Fruit fly (Drosophila melanogaster): Measurements from ENCODE around the gene CG32284.

Gene CG32284

DNA sequence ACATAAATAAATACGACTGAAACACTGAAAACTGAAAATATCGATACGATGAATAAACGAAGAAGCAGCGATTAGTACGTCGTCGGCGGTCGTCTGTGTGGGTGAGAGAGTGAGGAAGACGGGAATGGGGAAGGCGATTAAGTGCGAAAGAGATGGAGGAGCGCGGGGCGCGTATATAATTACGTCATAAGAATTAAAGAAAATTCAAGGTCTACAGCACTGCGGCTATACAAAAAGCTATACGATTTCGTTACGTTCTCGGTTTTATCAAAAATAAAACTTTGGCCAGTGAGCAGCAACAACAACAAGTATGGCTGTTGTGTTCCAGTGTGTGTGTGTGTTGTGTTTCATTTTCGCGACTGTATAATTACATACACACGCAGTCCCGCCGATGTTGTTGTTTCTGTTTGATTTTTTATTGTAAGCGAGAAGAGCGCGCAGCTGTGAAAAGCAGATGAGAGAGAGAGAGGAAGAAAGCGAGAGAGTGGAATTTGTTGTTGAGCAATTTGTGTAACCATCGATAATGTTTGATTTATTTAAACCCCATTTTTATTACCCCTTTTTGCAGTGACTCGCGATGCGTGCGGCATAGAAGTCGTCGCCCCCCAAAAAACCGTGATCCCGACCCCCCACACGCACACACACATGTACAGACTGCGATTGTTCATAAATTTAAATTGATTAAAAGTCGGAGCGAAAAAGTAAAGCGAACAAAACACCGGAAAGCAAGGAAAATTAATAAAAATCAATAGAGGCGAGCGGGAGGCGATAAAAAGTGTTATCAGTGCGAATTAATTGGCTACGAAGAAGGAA is 37.2 kb upstream of the CG32284 start (continued):
- TF ChIP-seq CG7271 (tag; optimal IDR thresholded peaks at IDR 0.05) (no peak), CG1529 (GFP tag; optimal IDR thresholded peaks at IDR 0.05) (no peak), tup (GFP tag; optimal IDR thresholded peaks at IDR 0.05) (no peak), NK7.1 (GFP tag; optimal IDR thresholded peaks at IDR 0.05) (no peak), cwo (GFP tag; optimal IDR thresholded peaks at IDR 0.05) (peak; percentile 46), otp (GFP tag; IDR thresholded peaks at IDR 0.05) (no peak), pzg (GFP tag; optimal IDR thresholded peaks at IDR 0.05) (no peak), CG15479 (GFP tag; optimal IDR thresholded peaks at IDR 0.05) (peak; percentile 6), ind (GFP tag; optimal IDR thresholded peaks at IDR 0.05) (no peak), YL-1 (GFP tag; optimal IDR thresholded peaks at IDR 0.05) (peak; percentile 85), pan (optimal IDR thresholded peaks at IDR 0.05) (no peak), pan (GFP tag; optimal IDR thresholded peaks at IDR 0.05 in 1 of 2, IDR thresholded peaks at IDR 0.05 in 1 of 2) (no peak), HmgD (GFP tag; optimal IDR thresholded peaks at IDR 0.05) (no peak), ranshi (GFP tag; IDR thresholded peaks at IDR 0.05) (peak; percentile 23; the same call in 1 of the 2 replicates), CG7987 (GFP tag; optimal IDR thresholded peaks at IDR 0.05) (no peak), CrebB (tag; optimal IDR thresholded peaks at IDR 0.05) (no peak), tin (GFP tag; optimal IDR thresholded peaks at IDR 0.05) (no peak), esg (GFP tag; conservative IDR thresholded peaks at IDR 0.05) (no peak), CG30431 (GFP tag; optimal IDR thresholded peaks at IDR 0.05) (no peak), Oli (tag; optimal IDR thresholded peaks at IDR 0.05) (no peak), Trl (optimal IDR thresholded peaks at IDR 0.05) (peak; percentile 78 to 92), Trl (GFP tag; optimal IDR thresholded peaks at IDR 0.05) (no peak), gt (GFP tag; IDR thresholded peaks at IDR 0.05) (no peak), CG13775 (GFP tag; optimal IDR thresholded peaks at IDR 0.05) (no peak), CG11456 (GFP tag; IDR thresholded peaks at IDR 0.05) (no peak), unc-4 (GFP tag; IDR thresholded peaks at IDR 0.05; ENCODE audit: partially characterized antibody) (peak; percentile 42), Stat92E (GFP tag; optimal IDR thresholded peaks at IDR 0.05) (no peak), CG9932 (GFP tag; IDR thresholded peaks at IDR 0.05) (peak; percentile 13; the same call in 1 of the 2 replicates), ttk (GFP tag; IDR thresholded peaks at IDR 0.05) (no peak), CG9797 (GFP tag; optimal IDR thresholded peaks at IDR 0.05) (no peak), CG10462 (GFP tag; optimal IDR thresholded peaks at IDR 0.05) (no peak), lov (optimal IDR thresholded peaks at IDR 0.05) (no peak), lov (GFP tag; IDR thresholded peaks at IDR 0.05) (no peak), fu2 (GFP tag; optimal IDR thresholded peaks at IDR 0.05) (no peak), dm (GFP tag; optimal IDR thresholded peaks at IDR 0.05) (no peak), CG8765 (GFP tag; IDR thresholded peaks at IDR 0.05) (no peak), ATbp (GFP tag; optimal IDR thresholded peaks at IDR 0.05) (no peak), E2f2 (GFP tag; IDR thresholded peaks at IDR 0.05) (no peak), ase (GFP tag; IDR thresholded peaks at IDR 0.05) (no peak), CG9215 (GFP tag; IDR thresholded peaks at IDR 0.05) (no peak), dmrt11E (tag; optimal IDR thresholded peaks at IDR 0.05) (no peak), CG12769 (tag; optimal IDR thresholded peaks at IDR 0.05) (no peak), slou (GFP tag; optimal IDR thresholded peaks at IDR 0.05) (no peak), HLHmδ (GFP tag; optimal IDR thresholded peaks at IDR 0.05) (no peak), Hand (GFP tag; optimal IDR thresholded peaks at IDR 0.05) (no peak), CG30403 (GFP tag; optimal IDR thresholded peaks at IDR 0.05) (no peak), Atf-2 (GFP tag; optimal IDR thresholded peaks at IDR 0.05) (no peak), pho (GFP tag; optimal IDR thresholded peaks at IDR 0.05) (no peak), CG2120 (GFP tag; optimal IDR thresholded peaks at IDR 0.05) (no peak), Drgx (GFP tag; IDR thresholded peaks at IDR 0.05) (no peak), CG14441 (GFP tag; IDR thresholded peaks at IDR 0.05) (peak; percentile 27; the same call in 1 of the 2 replicates)

All from whole organism, embryonic.